Fruit fly (Drosophila melanogaster): ENCODE measurements around the gene Vps45.
A peak's percentile ranks its signal among the peaks of the same experiment; 100 is the strongest.

The Vps45 gene

DNA sequence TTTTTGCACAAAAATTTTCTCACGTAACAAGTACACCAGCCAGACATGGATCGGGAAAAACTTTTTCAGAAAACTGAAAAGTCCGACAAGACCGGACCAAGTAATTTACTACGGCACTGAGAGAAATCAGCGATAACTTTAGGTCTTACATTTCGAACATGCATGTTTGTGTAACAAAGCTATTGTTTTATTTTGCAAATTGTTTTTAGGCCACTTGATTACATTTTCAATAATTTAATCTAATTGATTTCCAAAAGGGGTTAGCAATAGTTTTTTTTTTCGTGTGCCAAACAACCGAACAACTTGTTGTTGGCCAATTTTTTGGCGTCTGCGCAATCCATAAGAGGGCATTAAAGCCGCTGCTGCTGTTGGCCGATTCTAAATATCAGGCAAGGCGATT is 49.4 kb downstream of the Vps45 start (continued):
- TF ChIP-seq CG8924 (tag; optimal IDR thresholded peaks at IDR 0.05) (peak; percentile 15), esg (GFP tag; conservative IDR thresholded peaks at IDR 0.05) (peak; percentile 57), gem (tag; optimal IDR thresholded peaks at IDR 0.05) (peak; percentile 77), caup (GFP tag; optimal IDR thresholded peaks at IDR 0.05; ENCODE audit: severe bottlenecking) (peak; percentile 62), CG16815 (GFP tag; optimal IDR thresholded peaks at IDR 0.05) (no peak), wek (GFP tag; optimal IDR thresholded peaks at IDR 0.05) (no peak), HLHmδ (GFP tag; optimal IDR thresholded peaks at IDR 0.05) (no peak), hbn (GFP tag; IDR thresholded peaks at IDR 0.05; ENCODE audit: partially characterized antibody) (no peak), Doc3 (GFP tag; IDR thresholded peaks at IDR 0.05; ENCODE audit: partially characterized antibody) (no peak), Dek (tag; optimal IDR thresholded peaks at IDR 0.05) (peak; percentile 16), Trl (optimal IDR thresholded peaks at IDR 0.05) (no peak), Trl (GFP tag; optimal IDR thresholded peaks at IDR 0.05) (peak; percentile 61), CkIIα-i1 (GFP tag; IDR thresholded peaks at IDR 0.05) (no peak), CG10147 (GFP tag; optimal IDR thresholded peaks at IDR 0.05) (peak; percentile 65), CG1792 (GFP tag; optimal IDR thresholded peaks at IDR 0.05) (peak; percentile 59), Fer3 (tag; optimal IDR thresholded peaks at IDR 0.05) (peak; percentile 62), CG31441 (GFP tag; IDR thresholded peaks at IDR 0.05) (peak; percentile 70), MBD-R2 (GFP tag; IDR thresholded peaks at IDR 0.05) (peak; percentile 33; the same call in 1 of the 2 replicates), pros (GFP tag; optimal IDR thresholded peaks at IDR 0.05) (no peak), Ets97D (GFP tag; optimal IDR thresholded peaks at IDR 0.05) (peak; percentile 16), CG14014 (GFP tag; IDR thresholded peaks at IDR 0.05) (peak; percentile 67; the same call in 1 of the 2 replicates), H15 (GFP tag; IDR thresholded peaks at IDR 0.05) (0 out of 3 replicates have a peak, but pooled peaks have one; percentile 39), CG7963 (GFP tag; IDR thresholded peaks at IDR 0.05; ENCODE audit: partially characterized antibody) (no peak), Hr78 (GFP tag; optimal IDR thresholded peaks at IDR 0.05) (no peak), Atf3 (GFP tag; optimal IDR thresholded peaks at IDR 0.05) (peak; percentile 21), Dip2 (GFP tag; IDR thresholded peaks at IDR 0.05) (no peak), BEAF-32 (GFP tag; optimal IDR thresholded peaks at IDR 0.05) (no peak), sens-2 (GFP tag; IDR thresholded peaks at IDR 0.05) (no peak), CG2202 (tag; optimal IDR thresholded peaks at IDR 0.05) (no peak), CG6683 (GFP tag; optimal IDR thresholded peaks at IDR 0.05) (peak; percentile 31), gt (GFP tag; IDR thresholded peaks at IDR 0.05) (no peak), emc (GFP tag; optimal IDR thresholded peaks at IDR 0.05) (peak; percentile 52), Taf1 (GFP tag; IDR thresholded peaks at IDR 0.05) (no peak), Kr (GFP tag; optimal IDR thresholded peaks at IDR 0.05) (no peak), CG6272 (GFP tag; IDR thresholded peaks at IDR 0.05) (no peak), br (optimal IDR thresholded peaks at IDR 0.05) (no peak), Lpt (GFP tag; optimal IDR thresholded peaks at IDR 0.05) (no peak), ftz-f1 (GFP tag; optimal IDR thresholded peaks at IDR 0.05) (no peak), trh (GFP tag; optimal IDR thresholded peaks at IDR 0.05) (no peak), NC2α (GFP tag; optimal IDR thresholded peaks at IDR 0.05) (no peak), ara (GFP tag; IDR thresholded peaks at IDR 0.05) (no peak), Fer1 (GFP tag; optimal IDR thresholded peaks at IDR 0.05) (peak; percentile 80), Bdp1 (GFP tag; optimal IDR thresholded peaks at IDR 0.05) (peak; percentile 31), Sry-β (GFP tag; optimal IDR thresholded peaks at IDR 0.05) (no peak), chm (GFP tag; IDR thresholded peaks at IDR 0.05) (no peak), CG11560 (tag; IDR thresholded peaks at IDR 0.05) (no peak), corto (GFP tag; optimal IDR thresholded peaks at IDR 0.05) (peak; percentile 66), yki (optimal IDR thresholded peaks at IDR 0.05) (no peak), BtbVII (GFP tag; optimal IDR thresholded peaks at IDR 0.05) (peak; percentile 58), NFAT (GFP tag; IDR thresholded peaks at IDR 0.05) (no peak), CG10959 (GFP tag; IDR thresholded peaks at IDR 0.05) (no peak), dysf (GFP tag; IDR thresholded peaks at IDR 0.05) (peak; percentile 80), sim (GFP tag; IDR thresholded peaks at IDR 0.05) (no peak)

All from whole organism, embryonic.